Worm (Caenorhabditis elegans) whole organism, L2 larva: Measurements from ENCODE around the gene ugt-5.

Source experiments
- R02D3.7 ChIP-seq: fragments of 150-350 bp; optimal IDR thresholded peaks from 2 replicates; lab custom pipeline; 2014; ENCODE audit warnings: missing biosample characterization, missing genetic modification characterization
- Y55F3AM.14 ChIP-seq: fragments of 200-800 bp; sonication (Bioruptor generic); optimal IDR thresholded peaks from 2 replicates; lab custom pipeline; 2018; ENCODE audit warnings: mild to moderate bottlenecking, missing genetic modification characterization, missing compliant biosample characterization
- aly-2 ChIP-seq: fragments of 150-350 bp; optimal IDR thresholded peaks from 2 replicates; lab custom pipeline; 2014; ENCODE audit warnings: missing biosample characterization, missing genetic modification characterization
- ama-1 ChIP-seq: fragments of 150-350 bp; optimal IDR thresholded peaks from 2 replicates; lab custom pipeline; 2018; ENCODE audit warnings: inconsistent platforms
- egl-27 ChIP-seq: sonication (generic microtip); optimal IDR thresholded peaks from 3 replicates; lab custom pipeline; 2017; ENCODE audit warnings: missing biosample characterization, missing genetic modification reagents, missing genetic modification characterization
- lin-11 ChIP-seq: fragments of 150-350 bp; sonication (generic microtip); optimal IDR thresholded peaks from 2 replicates; lab custom pipeline; 2014; ENCODE audit warnings: missing biosample characterization, missing genetic modification characterization, inconsistent platforms, mixed read lengths
- lin-39 ChIP-seq: fragments of 150-350 bp; optimal IDR thresholded peaks from 2 replicates; lab custom pipeline; 2014; ENCODE audit warnings: missing biosample characterization, missing genetic modification reagents, missing genetic modification characterization
- nhr-12 ChIP-seq: fragments of 150-350 bp; optimal IDR thresholded peaks from 2 replicates; lab custom pipeline; 2014; ENCODE audit warnings: missing biosample characterization, missing genetic modification characterization
- nhr-25 ChIP-seq: fragments of 150-350 bp; sonication (generic microtip); optimal IDR thresholded peaks from 3 replicates; lab custom pipeline; 2014; ENCODE audit warnings: missing biosample characterization, missing genetic modification characterization
- unc-62 ChIP-seq: fragments of 150-350 bp; optimal IDR thresholded peaks from 2 replicates; lab custom pipeline; 2014; ENCODE audit warnings: missing biosample characterization, missing genetic modification reagents, missing genetic modification characterization

DNA sequence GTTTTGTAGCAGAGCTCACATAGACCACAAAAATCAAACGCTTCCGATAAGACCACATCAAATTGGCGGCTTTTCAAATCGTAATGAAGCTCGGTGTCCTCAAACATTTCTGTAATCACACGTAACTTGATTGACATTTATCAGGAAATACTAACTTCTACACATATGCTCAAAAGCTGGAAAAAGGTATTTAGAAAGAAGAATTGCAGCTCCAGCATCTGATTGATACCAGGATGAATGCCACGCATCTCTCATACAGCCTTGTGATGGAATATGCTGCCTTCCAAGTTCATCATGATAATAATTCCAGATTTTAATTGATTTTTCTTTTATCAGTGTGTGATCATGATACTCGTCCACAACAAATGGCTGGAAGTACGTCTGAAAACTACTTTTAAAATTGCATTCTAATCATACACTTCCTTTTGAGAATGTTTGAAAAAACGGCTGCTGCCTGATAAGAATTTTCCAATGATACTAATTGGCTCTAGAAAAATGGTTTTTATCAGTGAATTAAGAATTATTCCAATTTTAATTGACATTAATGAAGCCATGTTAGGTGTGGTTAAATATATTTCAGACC lies 4.2 kb upstream of the ugt-5 start:
- TF ChIP-seq unc-62, result no peak
- TF ChIP-seq nhr-12, result no peak
- TF ChIP-seq lin-39 (tag; lab: Kevin White, UChicago), result no peak
- TF ChIP-seq ama-1 (lab: Kevin White, UChicago), result no peak
- no peak for TF ChIP-seq R02D3.7
- TF ChIP-seq Y55F3AM.14 (GFP tag; lab: Kevin White, UChicago), result no peak
- TF ChIP-seq nhr-25 (tag; lab: Kevin White, UChicago), result no peak
- TF ChIP-seq aly-2 (tag; lab: Kevin White, UChicago), result no peak
- TF ChIP-seq lin-11 (tag; lab: Kevin White, UChicago), result no peak
- TF ChIP-seq egl-27 (tag; lab: Kevin White, UChicago), result no peak
